Worm (Caenorhabditis elegans) whole organism, L4/young adult: ENCODE results near the gene C01B10.3.
"Not testable (repeated sequence)": the region's sequence is repeated elsewhere in the genome, so short reads cannot be mapped to it uniquely, and the experiment has no call there.

Source experiments
- W03F9.2 ChIP-seq: fragments of 150-350 bp; optimal IDR thresholded peaks from 2 replicates; lab custom pipeline; 2014; ENCODE audit warnings: missing biosample characterization, missing genetic modification characterization
- dao-5 ChIP-seq: sonication (generic microtip); optimal IDR thresholded peaks from 2 replicates; lab custom pipeline; 2016; ENCODE audit warnings: missing genotype, missing genetic modification characterization, moderate library complexity, missing compliant biosample characterization
- him-1 ChIP-seq: sonication (generic microtip); optimal IDR thresholded peaks from 2 replicates; lab custom pipeline; 2016; ENCODE audit warnings: missing genotype, missing genetic modification reagents, missing genetic modification characterization, missing compliant biosample characterization

DNA sequence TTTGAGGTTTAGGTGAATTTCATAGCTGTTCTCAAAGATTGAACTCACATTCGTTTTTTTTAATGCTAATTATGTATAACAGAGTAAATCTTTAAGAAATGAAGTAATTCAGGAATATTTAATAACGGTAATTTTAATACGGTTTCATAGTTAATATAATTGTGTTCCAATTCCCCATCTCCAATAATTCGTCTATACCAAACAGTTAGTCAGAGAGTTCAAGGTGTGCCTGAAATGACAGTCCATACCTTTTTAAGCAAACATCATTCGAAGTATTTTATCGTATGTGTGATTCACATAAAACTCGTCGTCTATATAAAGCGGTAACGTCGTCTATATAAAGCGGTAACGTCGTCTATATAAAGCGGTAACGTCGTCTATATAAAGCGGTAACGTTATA lies 22.4 kb downstream of the C01B10.3 start, which contains the start of gene nspb-5:
- TF ChIP-seq dao-5 (tag; lab: Kevin White, UChicago); him-1 (tag; lab: Kevin White, UChicago); W03F9.2: not testable (repeated sequence)
